Worm (Caenorhabditis elegans): ENCODE measurements around the gene nhr-40.

- TF ChIP-seq crh-2 (tag; optimal IDR thresholded peaks at IDR 0.05) (peak; percentile 5), snpc-4 (tag; optimal IDR thresholded peaks at IDR 0.05) (no peak), skn-1 (tag; optimal IDR thresholded peaks at IDR 0.05) (no peak), fos-1 (tag; optimal IDR thresholded peaks at IDR 0.05) (no peak), lsy-2 (tag; optimal IDR thresholded peaks at IDR 0.05) (no peak)
Observed at ce11 chrX:2590023-2590422, 3.8 kb upstream of the nhr-40 start.
